Worm (Caenorhabditis elegans) whole organism, young adult: ENCODE results near the gene gcy-7.
A peak's percentile ranks its signal among the peaks of the same experiment; 100 is the strongest.

Source experiments
- B0035.1 ChIP-seq: sonication (generic microtip); optimal IDR thresholded peaks from 2 replicates; lab custom pipeline; 2016; ENCODE audit warnings: missing genetic modification characterization, mild to moderate bottlenecking, missing compliant biosample characterization, missing genotype, missing genetic modification reagents
- B0336.3 ChIP-seq: fragments of 200-800 bp; sonication (Bioruptor generic); IDR thresholded peaks from 2 replicates; pipeline ENCODE4 v1.3.6; 2022; ENCODE audit warnings: missing genetic modification characterization, missing compliant biosample characterization
- F23B12.7 ChIP-seq: sonication (generic microtip); optimal IDR thresholded peaks from 2 replicates; lab custom pipeline; 2017; ENCODE audit warnings: missing genetic modification characterization, mild to moderate bottlenecking, missing compliant biosample characterization, antibody characterized with exemption, moderate library complexity; ENCODE audit not compliant: insufficient read depth
- F33H1.4 ChIP-seq: fragments of 200-800 bp; sonication (Bioruptor generic); IDR thresholded peaks from 2 replicates; pipeline ENCODE4 v1.3.6; 2022; ENCODE audit warnings: missing genetic modification reagents, missing genetic modification characterization, missing compliant biosample characterization
- F37B4.10 ChIP-seq: fragments of 200-800 bp; sonication (Bioruptor generic); IDR thresholded peaks from 2 replicates; pipeline ENCODE4 v1.3.6; 2022; ENCODE audit warnings: missing genetic modification characterization, missing compliant biosample characterization
- F39B2.1 ChIP-seq: fragments of 200-800 bp; sonication (Bioruptor generic); IDR thresholded peaks from 2 replicates; pipeline ENCODE4 v1.3.6; 2022; ENCODE audit warnings: missing genetic modification reagents, missing genetic modification characterization, missing compliant biosample characterization
- K11D2.4 ChIP-seq: fragments of 200-800 bp; sonication (Bioruptor generic); IDR thresholded peaks from 2 replicates; pipeline ENCODE4 v1.3.6; 2022; ENCODE audit warnings: missing genetic modification reagents, missing genetic modification characterization, missing compliant biosample characterization
- T07F8.4 ChIP-seq: sonication (generic microtip); optimal IDR thresholded peaks from 2 replicates; lab custom pipeline; 2016; ENCODE audit warnings: mild to moderate bottlenecking, missing genetic modification characterization, moderate library complexity, missing compliant biosample characterization
- T26A5.8 ChIP-seq: sonication (generic microtip); optimal IDR thresholded peaks from 2 replicates; lab custom pipeline; 2016; ENCODE audit warnings: missing genetic modification characterization, missing compliant biosample characterization
- Y53F4B.3 ChIP-seq: fragments of 200-800 bp; sonication (Bioruptor generic); IDR thresholded peaks from 2 replicates; pipeline ENCODE4 v1.3.6; 2022; ENCODE audit warnings: missing genetic modification reagents, missing genetic modification characterization, missing compliant biosample characterization
- ama-1 ChIP-seq, 3 experiments: fragments of 150-350 bp in 1 of 3; sonication (generic microtip) in 2 of 3; optimal IDR thresholded peaks; 2 replicates each; lab custom pipeline; 2014 to 2018; ENCODE audit warnings: missing biosample characterization in 2 of 3, missing genetic modification characterization in 2 of 3, missing genetic modification reagents in 2 of 3
- attf-6 ChIP-seq: fragments of 200-800 bp; sonication (Bioruptor generic); IDR thresholded peaks from 2 replicates; pipeline ENCODE4 v1.3.6; 2022; ENCODE audit warnings: missing genetic modification reagents, missing genetic modification characterization, missing compliant biosample characterization
- ccch-3 ChIP-seq: fragments of 200-800 bp; sonication (Bioruptor generic); optimal IDR thresholded peaks from 2 replicates; lab custom pipeline; 2018; ENCODE audit warnings: mild to moderate bottlenecking, missing genetic modification characterization, missing compliant biosample characterization
- ceh-58 ChIP-seq: fragments of 200-800 bp; sonication (Bioruptor generic); IDR thresholded peaks from 2 replicates; pipeline ENCODE4 v1.3.6; 2022; ENCODE audit warnings: missing genetic modification characterization, missing compliant biosample characterization
- ceh-79 ChIP-seq: sonication (generic microtip); optimal IDR thresholded peaks from 2 replicates; lab custom pipeline; 2017; ENCODE audit warnings: mild to moderate bottlenecking, missing genetic modification characterization, missing compliant biosample characterization
- chd-7 ChIP-seq: sonication (generic microtip); optimal IDR thresholded peaks from 2 replicates; lab custom pipeline; 2016; ENCODE audit warnings: mild to moderate bottlenecking, missing genetic modification characterization, moderate library complexity, missing compliant biosample characterization
- die-1 ChIP-seq: sonication (generic microtip); optimal IDR thresholded peaks from 2 replicates; lab custom pipeline; 2016; ENCODE audit warnings: missing genotype, mild to moderate bottlenecking, missing genetic modification characterization, missing compliant biosample characterization
- dox-1 ChIP-seq: fragments of 200-800 bp; sonication (Bioruptor generic); IDR thresholded peaks from 2 replicates; pipeline ENCODE4 v1.3.6; 2022; ENCODE audit warnings: missing genetic modification reagents, missing genetic modification characterization, missing compliant biosample characterization
- dpff-1 ChIP-seq: sonication (generic microtip); optimal IDR thresholded peaks from 2 replicates; lab custom pipeline; 2017; ENCODE audit warnings: mild to moderate bottlenecking, missing genetic modification characterization, missing compliant biosample characterization
- efl-1 ChIP-seq: fragments of 150-350 bp; optimal IDR thresholded peaks from 2 replicates; lab custom pipeline; 2014; ENCODE audit warnings: missing biosample characterization, missing genetic modification reagents, missing genetic modification characterization
- him-1 ChIP-seq: sonication (generic microtip); optimal IDR thresholded peaks from 2 replicates; lab custom pipeline; 2016; ENCODE audit warnings: missing genotype, missing genetic modification reagents, missing genetic modification characterization, missing compliant biosample characterization
- hmg-20 ChIP-seq: fragments of 200-800 bp; sonication (Bioruptor generic); IDR thresholded peaks from 2 replicates; pipeline ENCODE4 v1.3.6; 2022; ENCODE audit warnings: missing genetic modification reagents, missing genetic modification characterization, missing compliant biosample characterization
- hsf-1 ChIP-seq: fragments of 200-800 bp; sonication (Bioruptor generic); IDR thresholded peaks from 2 replicates; pipeline ENCODE4 v1.3.6; 2022; ENCODE audit warnings: missing genetic modification reagents, missing genetic modification characterization, missing compliant biosample characterization
- lin-26 ChIP-seq: fragments of 200-800 bp; sonication (Bioruptor generic); IDR thresholded peaks from 2 replicates; pipeline ENCODE4 v1.3.6; 2022; ENCODE audit warnings: missing genetic modification reagents, missing genetic modification characterization, missing compliant biosample characterization
- lin-40 ChIP-seq: sonication (generic microtip); optimal IDR thresholded peaks from 2 replicates; lab custom pipeline; 2016; ENCODE audit warnings: missing genetic modification characterization, mild to moderate bottlenecking, missing compliant biosample characterization, missing genotype, missing genetic modification reagents
- nfyb-1 ChIP-seq: fragments of 200-800 bp; sonication (Bioruptor generic); IDR thresholded peaks from 2 replicates; pipeline ENCODE4 v1.3.6; 2022; ENCODE audit warnings: missing genetic modification reagents, missing genetic modification characterization, missing compliant biosample characterization
- pbrm-1 ChIP-seq: fragments of 200-800 bp; sonication (Bioruptor generic); IDR thresholded peaks from 2 replicates; pipeline ENCODE4 v1.3.6; 2022; ENCODE audit warnings: missing genetic modification reagents, missing genetic modification characterization, missing compliant biosample characterization
- sea-2 ChIP-seq: fragments of 200-800 bp; sonication (Bioruptor generic); IDR thresholded peaks from 2 replicates; pipeline ENCODE4 v1.3.6; 2022; ENCODE audit warnings: missing genetic modification characterization, missing compliant biosample characterization
- snpc-4 ChIP-seq, 5 experiments: fragments of 150-350 bp in 1 of 5; sonication (generic microtip) in 4 of 5; optimal IDR thresholded peaks; 2 replicates each; lab custom pipeline; 2014 to 2018; ENCODE audit warnings: missing genetic modification characterization in 5 of 5, missing biosample characterization in 3 of 5, antibody characterized with exemption in 2 of 5, mild to moderate bottlenecking in 2 of 5, missing compliant biosample characterization in 2 of 5, missing genotype in 2 of 5, moderate library complexity in 2 of 5, missing genetic modification reagents in 1 of 5
- tbp1 ChIP-seq: fragments of 200-800 bp; sonication (Bioruptor generic); optimal IDR thresholded peaks from 2 replicates; lab custom pipeline; 2018; ENCODE audit warnings: mild to moderate bottlenecking, missing genetic modification characterization, missing compliant biosample characterization
- unc-62 ChIP-seq: fragments of 150-350 bp; optimal IDR thresholded peaks from 2 replicates; lab custom pipeline; 2014; ENCODE audit warnings: missing biosample characterization, missing genetic modification reagents, missing genetic modification characterization
- ztf-25 ChIP-seq: fragments of 200-800 bp; sonication (Bioruptor generic); IDR thresholded peaks from 2 replicates; pipeline ENCODE4 v1.3.6; 2022; ENCODE audit warnings: missing genetic modification reagents, missing genetic modification characterization, missing compliant biosample characterization
- ztf-28 ChIP-seq: fragments of 200-800 bp; sonication (Bioruptor generic); IDR thresholded peaks from 2 replicates; pipeline ENCODE4 v1.3.6; 2022; ENCODE audit warnings: missing genetic modification reagents, missing genetic modification characterization, missing compliant biosample characterization
- ztf-6 ChIP-seq: fragments of 200-800 bp; sonication (Bioruptor generic); IDR thresholded peaks from 2 replicates; pipeline ENCODE4 v1.3.6; 2022; ENCODE audit warnings: missing genetic modification reagents, missing genetic modification characterization, missing compliant biosample characterization

The gcy-7 gene

DNA sequence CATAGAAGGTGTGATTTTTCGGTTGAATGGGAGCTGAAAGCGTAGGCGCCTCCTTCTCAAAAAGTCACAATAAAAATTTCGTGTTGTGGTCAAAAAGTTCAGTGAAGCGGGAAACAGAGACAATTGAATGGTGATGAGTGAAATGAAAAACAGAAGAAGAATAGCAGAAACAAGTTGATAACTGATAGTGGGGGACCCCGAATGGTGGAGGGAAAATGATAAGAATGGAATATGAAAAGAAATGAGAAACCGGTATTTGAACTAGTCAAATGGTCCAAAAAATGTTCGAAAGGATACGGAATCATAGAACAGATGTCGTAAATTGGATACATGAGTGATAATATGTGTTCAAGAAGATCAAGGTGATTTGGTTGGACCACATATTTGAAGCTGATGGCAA, 17.2 kb downstream of the gcy-7 start:
- TF ChIP-seq ceh-58 (GFP tag; lab: Robert Waterston, UW) = no peak
- no peak for TF ChIP-seq B0035.1 (tag; lab: Kevin White, UChicago)

ce11 chrV:8406155-8406554, 19.0 kb downstream of the gcy-7 start:
- TF ChIP-seq hmg-20 (no peak), him-1 (tag; lab: Kevin White, UChicago) (no peak), dpff-1 (tag; lab: Kevin White, UChicago) (no peak), F39B2.1 (no peak), ama-1 (optimal IDR thresholded peaks at IDR 0.05; lab: Kevin White, UChicago) (no peak), ama-1 (GFP tag; optimal IDR thresholded peaks at IDR 0.05; lab: Kevin White, UChicago) (no peak), T26A5.8 (no peak), Y53F4B.3 (GFP tag; lab: Robert Waterston, UW) (no peak), ztf-25 (GFP tag; lab: Robert Waterston, UW) (no peak), snpc-4 (GFP tag; optimal IDR thresholded peaks at IDR 0.05; lab: Kevin White, UChicago) (no peak), snpc-4 (tag; optimal IDR thresholded peaks at IDR 0.05; lab: Kevin White, UChicago) (no peak), dox-1 (no peak), B0336.3 (GFP tag; lab: Robert Waterston, UW) (no peak), nfyb-1 (no peak)

ce11 chrV:8406911-8407310, 19.8 kb downstream of the gcy-7 start:
- no peak for TF ChIP-seq hsf-1 (GFP tag; lab: Robert Waterston, UW)
- peak; percentile 2 for TF ChIP-seq lin-40 (tag; lab: Kevin White, UChicago)

- TF ChIP-seq tbp1 = no peak
- no peak for TF ChIP-seq K11D2.4 (GFP tag; lab: Robert Waterston, UW)
- no peak for TF ChIP-seq F33H1.4 (GFP tag; lab: Robert Waterston, UW)
- TF ChIP-seq ztf-28 = no peak
- TF ChIP-seq pbrm-1 (GFP tag; lab: Robert Waterston, UW) = no peak
- TF ChIP-seq sea-2 (GFP tag; lab: Robert Waterston, UW) = no peak
- TF ChIP-seq F23B12.7 (tag; lab: Kevin White, UChicago) = no peak
- no peak for TF ChIP-seq F37B4.10 (GFP tag; lab: Robert Waterston, UW)
- TF ChIP-seq T07F8.4 (tag; lab: Kevin White, UChicago) = no peak
- no peak for TF ChIP-seq chd-7 (tag; lab: Kevin White, UChicago)
- TF ChIP-seq ccch-3 (GFP tag; lab: Kevin White, UChicago) = no peak
- TF ChIP-seq ceh-79 (tag; lab: Kevin White, UChicago) = no peak
- TF ChIP-seq ztf-6 (GFP tag; lab: Robert Waterston, UW) = no peak
- no peak for TF ChIP-seq efl-1 (GFP tag; lab: Kevin White, UChicago)
- TF ChIP-seq unc-62 (GFP tag; lab: Kevin White, UChicago) = no peak
- no peak for TF ChIP-seq lin-26 (GFP tag; lab: Robert Waterston, UW)
- no peak for TF ChIP-seq attf-6 (GFP tag; lab: Robert Waterston, UW)
- no peak for TF ChIP-seq die-1 (tag; lab: Kevin White, UChicago)
Observed at ce11 chrV:8409594-8409993, 22.4 kb downstream of the gcy-7 start.
